Fruit fly (Drosophila melanogaster) whole organism, prepupa: Measurements from ENCODE around the gene CG1635.

Source experiments
- Blimp-1 ChIP-seq: fragments of 200-800 bp; sonication (Bioruptor generic); optimal IDR thresholded peaks from 3 replicates; lab custom pipeline; 2017; ENCODE audit warnings: missing biosample characterization, missing genetic modification characterization, mild to moderate bottlenecking, moderate library complexity, missing genetic modification reagents
- CG10669 ChIP-seq: fragments of 200-800 bp; sonication (Bioruptor generic); optimal IDR thresholded peaks from 3 replicates; lab custom pipeline; 2018; ENCODE audit warnings: missing biosample characterization, mild to moderate bottlenecking, missing genetic modification characterization, moderate library complexity
- CG11762 ChIP-seq: fragments of 200-800 bp; sonication (Bioruptor generic); optimal IDR thresholded peaks from 3 replicates; lab custom pipeline; 2016; ENCODE audit warnings: missing biosample characterization, missing genetic modification characterization; ENCODE audit not compliant: insufficient read depth
- CG11902 ChIP-seq: fragments of 200-800 bp; sonication (Bioruptor generic); optimal IDR thresholded peaks from 3 replicates; lab custom pipeline; 2016; ENCODE audit warnings: missing biosample characterization, missing genetic modification characterization
- CG16779 ChIP-seq: fragments of 200-800 bp; sonication (Bioruptor generic); optimal IDR thresholded peaks from 3 replicates; lab custom pipeline; 2017; ENCODE audit warnings: missing biosample characterization, mild to moderate bottlenecking, missing genetic modification characterization
- CG6163 ChIP-seq: fragments of 200-800 bp; sonication (Bioruptor generic); IDR thresholded peaks from 3 replicates; pipeline ENCODE4 v1.3.6; 2022; ENCODE audit warnings: missing biosample characterization, missing genetic modification characterization
- OdsH ChIP-seq: fragments of 200-800 bp; sonication (Bioruptor generic); optimal IDR thresholded peaks from 3 replicates; lab custom pipeline; 2016; ENCODE audit warnings: missing biosample characterization, missing genetic modification characterization
- Smox ChIP-seq: fragments of 200-800 bp; sonication (Bioruptor generic); optimal IDR thresholded peaks from 3 replicates; lab custom pipeline; 2016; ENCODE audit warnings: missing biosample characterization, missing genetic modification characterization
- pdm3 ChIP-seq: fragments of 200-800 bp; sonication (Bioruptor generic); optimal IDR thresholded peaks from 3 replicates; lab custom pipeline; 2016; ENCODE audit warnings: missing biosample characterization, missing genetic modification characterization
- spab ChIP-seq: fragments of 200-800 bp; sonication (Bioruptor generic); optimal IDR thresholded peaks from 2 replicates; lab custom pipeline; 2017; ENCODE audit warnings: missing biosample characterization, mild to moderate bottlenecking, missing genetic modification characterization, missing genetic modification reagents

DNA sequence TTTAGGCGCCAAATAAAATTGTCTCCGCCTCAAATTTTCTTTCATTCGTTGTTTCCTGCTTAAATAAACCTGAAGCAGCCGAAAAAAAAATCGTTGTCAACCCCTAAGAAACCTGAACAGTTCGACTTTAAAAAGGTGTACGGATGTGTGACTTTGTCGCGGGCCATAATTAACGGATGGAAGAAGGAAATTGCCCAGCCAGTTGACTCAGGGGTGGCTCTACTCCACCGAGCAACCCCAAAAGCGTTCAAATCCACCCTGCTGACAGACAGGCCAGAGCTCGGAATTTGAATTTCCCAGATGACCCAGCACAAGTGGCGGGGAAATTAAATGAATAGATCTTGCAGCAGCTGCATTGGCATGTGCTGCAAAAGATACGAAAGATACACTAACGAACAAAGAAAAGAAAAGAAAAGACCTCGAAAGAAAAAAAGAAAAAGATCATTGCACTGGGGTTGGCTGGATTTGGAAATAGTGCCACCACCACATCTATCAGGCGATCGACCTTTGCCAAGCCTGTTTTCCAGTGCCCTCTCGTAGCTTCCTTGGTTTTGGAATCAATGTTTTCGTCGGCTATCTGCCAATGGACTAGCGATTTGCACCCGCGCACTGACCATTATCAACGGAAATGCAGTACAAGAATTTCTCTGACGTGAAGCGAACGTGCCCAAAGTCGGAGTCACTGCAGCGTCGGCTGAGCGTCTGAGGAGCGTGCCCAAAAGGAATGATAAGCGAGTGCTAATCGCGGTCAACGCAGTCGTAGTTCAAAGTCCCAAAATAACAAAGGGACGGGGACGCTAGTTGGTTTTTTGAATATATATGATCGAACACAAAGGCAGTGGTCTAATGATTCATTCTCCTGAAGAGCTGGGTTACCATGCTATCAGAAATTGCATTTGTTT, 18.0 kb downstream of the CG1635 start:
- TF ChIP-seq CG10669 (GFP tag; lab: Kevin White, UChicago): no peak
- no peak for TF ChIP-seq CG16779 (tag; lab: Kevin White, UChicago)
- TF ChIP-seq Smox (GFP tag; lab: Kevin White, UChicago): no peak
- TF ChIP-seq spab (GFP tag; lab: Kevin White, UChicago): no peak
- TF ChIP-seq pdm3 (GFP tag; lab: Kevin White, UChicago): no peak
- TF ChIP-seq CG11902 (GFP tag; lab: Kevin White, UChicago): no peak
- TF ChIP-seq Blimp-1 (GFP tag; lab: Kevin White, UChicago): no peak
- no peak for TF ChIP-seq CG11762
- no peak for TF ChIP-seq CG6163
- TF ChIP-seq OdsH (GFP tag; lab: Kevin White, UChicago): no peak
